Fruit fly (Drosophila melanogaster) whole organism: ENCODE results near the gene CG31140.

ENCODE experiments used
- EcR ChIP-seq, 2 experiments: fragments of >200 bp; optimal IDR thresholded peaks; 2 replicates each; lab custom pipeline; 2017; ENCODE audit warnings: missing biosample characterization in 2 of 2, missing genetic modification characterization in 2 of 2, missing genetic modification reagents in 2 of 2
- psq ChIP-seq: fragments of >200 bp; optimal IDR thresholded peaks from 2 replicates; lab custom pipeline; 2017

DNA sequence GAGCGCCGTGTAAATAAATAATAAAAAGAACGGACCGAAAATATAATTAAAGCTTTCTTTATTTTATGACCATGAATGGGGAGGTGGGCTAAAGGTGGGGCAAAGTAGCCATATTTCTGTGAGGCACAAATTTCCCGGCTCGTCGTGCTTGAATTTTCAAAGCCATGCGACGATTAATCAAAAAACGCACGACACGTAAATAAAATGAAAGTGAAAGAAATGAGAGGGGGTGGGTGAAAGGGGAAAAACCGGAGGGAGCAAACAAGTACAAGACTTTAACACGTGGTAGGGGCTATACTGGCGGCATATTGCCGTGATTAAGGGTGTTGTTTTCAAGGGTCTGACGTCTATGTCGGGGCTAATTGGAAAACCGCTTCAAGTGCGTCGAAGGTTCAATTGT is 38.2 kb downstream of the CG31140 start:
- no peak for TF ChIP-seq EcR (GFP tag; optimal IDR thresholded peaks at IDR 0.05; lab: Kevin White, UChicago)
- no peak for TF ChIP-seq psq (lab: Kevin White, UChicago)
